Worm (Caenorhabditis elegans): ENCODE results near the gene C08E8.10.

DNA sequence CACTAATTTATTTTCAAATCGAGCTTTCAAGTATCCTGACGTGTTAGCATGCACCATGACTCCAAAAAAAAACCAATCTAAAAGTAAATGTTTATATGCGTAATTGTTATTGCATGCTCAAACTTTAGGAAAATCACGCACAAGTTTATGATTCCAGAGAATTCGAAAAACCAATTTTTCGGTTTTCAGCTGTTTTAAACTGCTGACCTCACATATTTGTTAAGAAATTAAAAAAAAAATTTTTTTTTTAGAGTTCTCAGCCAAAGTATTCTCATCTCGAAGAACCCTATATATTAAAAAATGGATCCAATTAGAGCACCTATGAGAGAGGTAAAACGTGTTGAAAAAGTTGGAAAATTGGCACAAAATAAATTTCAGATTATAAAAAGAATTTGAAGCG is 34.5 kb upstream of the C08E8.10 start, which contains the start of gene Y51A2B.2:
- no peak for TF ChIP-seq scrt-1 (GFP tag; IDR thresholded peaks at IDR 0.05)
- TF ChIP-seq sea-1 (GFP tag; conservative IDR thresholded peaks at IDR 0.05), result no peak
- no peak for TF ChIP-seq ceh-13 (GFP tag; optimal IDR thresholded peaks at IDR 0.05)
- TF ChIP-seq ama-1 (optimal IDR thresholded peaks at IDR 0.05), result no peak
- no peak for TF ChIP-seq flt-1 (GFP tag; IDR thresholded peaks at IDR 0.05)
- no peak for TF ChIP-seq hmg-4 (GFP tag; optimal IDR thresholded peaks at IDR 0.05)
- TF ChIP-seq hmbx-1 (tag; optimal IDR thresholded peaks at IDR 0.05), result no peak
- no peak for TF ChIP-seq F13C5.2 (tag; optimal IDR thresholded peaks at IDR 0.05)

Data from whole organism, early embryonic.